Worm (Caenorhabditis elegans): ENCODE measurements around the gene hpo-34.

- no peak for TF ChIP-seq ztf-11 (tag; optimal IDR thresholded peaks at IDR 0.05)
- no peak for TF ChIP-seq fos-1 (tag; optimal IDR thresholded peaks at IDR 0.05)
- no peak for TF ChIP-seq nhr-237 (tag; optimal IDR thresholded peaks at IDR 0.05)
- TF ChIP-seq egl-27 (tag; optimal IDR thresholded peaks at IDR 0.05): no peak
- TF ChIP-seq blmp-1 (tag; optimal IDR thresholded peaks at IDR 0.05): no peak
- TF ChIP-seq nhr-77 (tag; optimal IDR thresholded peaks at IDR 0.05): no peak
- no peak for TF ChIP-seq aly-2 (tag; optimal IDR thresholded peaks at IDR 0.05)
- no peak for TF ChIP-seq jun-1 (tag; optimal IDR thresholded peaks at IDR 0.05)
Observed at ce11 chrX:11487484-11487883, 31.4 kb downstream of the hpo-34 start, which contains the start of gene spp-9.

All from whole organism, L1 larva.